Worm (Caenorhabditis elegans): ENCODE data around the gene C18B10.6.
"Not testable (repeated sequence)": the region's sequence is repeated elsewhere in the genome, so short reads cannot be mapped to it uniquely, and the experiment has no call there.

The C18B10.6 gene

ce11 chrV:7520077-7520476 is 39.2 kb upstream of the C18B10.6 start, which contains the start of gene srb-19:
Gene srb-19 (minus strand): TSS chrV:7520177.
- TF ChIP-seq nhr-237 (tag; optimal IDR thresholded peaks at IDR 0.05) (no peak), hpl-2 (GFP tag; optimal IDR thresholded peaks at IDR 0.05) (no peak), nhr-71 (tag; optimal IDR thresholded peaks at IDR 0.05) (peak; percentile 26), fkh-8 (tag; optimal IDR thresholded peaks at IDR 0.05) (peak; percentile 1)

ce11 chrV:7514939-7515338 is 34.1 kb upstream of the C18B10.6 start, which contains the start of gene srb-18:
Gene srb-18 (plus strand): TSS chrV:7515239.
- TF ChIP-seq mep-1 (tag; optimal IDR thresholded peaks at IDR 0.05) = no peak
- no peak for TF ChIP-seq xbp-1 (tag; optimal IDR thresholded peaks at IDR 0.05)
- TF ChIP-seq dpl-1 (GFP tag; optimal IDR thresholded peaks at IDR 0.05) = no peak
- TF ChIP-seq ceh-82 (tag; optimal IDR thresholded peaks at IDR 0.05) = no peak
- no peak for TF ChIP-seq nhr-85 (tag)
- TF ChIP-seq ztf-4 (tag; optimal IDR thresholded peaks at IDR 0.05) = no peak
- no peak for TF ChIP-seq lsy-2 (tag; optimal IDR thresholded peaks at IDR 0.05)
- no peak for TF ChIP-seq irx-1 (tag; optimal IDR thresholded peaks at IDR 0.05)
- no peak for TF ChIP-seq nhr-47 (tag; optimal IDR thresholded peaks at IDR 0.05)
- no peak for TF ChIP-seq lin-13 (GFP tag; optimal IDR thresholded peaks at IDR 0.05)
- TF ChIP-seq efl-1 (optimal IDR thresholded peaks at IDR 0.05) = no peak
- no peak for TF ChIP-seq efl-1 (GFP tag; optimal IDR thresholded peaks at IDR 0.05 in 1 of 2)
- TF ChIP-seq tlp-1 (tag; optimal IDR thresholded peaks at IDR 0.05) = no peak
- no peak for TF ChIP-seq jun-1 (tag; optimal IDR thresholded peaks at IDR 0.05)
- TF ChIP-seq snpc-4 (tag; optimal IDR thresholded peaks at IDR 0.05) = no peak
- TF ChIP-seq skn-1 (tag; optimal IDR thresholded peaks at IDR 0.05) = no peak
- TF ChIP-seq lin-39 (tag; optimal IDR thresholded peaks at IDR 0.05) = no peak
- no peak for TF ChIP-seq nhr-90 (tag; optimal IDR thresholded peaks at IDR 0.05; ENCODE audit: poor library complexity)
- TF ChIP-seq pax-3 (tag; optimal IDR thresholded peaks at IDR 0.05) = no peak
- TF ChIP-seq alr-1 (tag; optimal IDR thresholded peaks at IDR 0.05; ENCODE audit: borderline replicate concordance) = no peak

- TF ChIP-seq C16A3.4 (tag; optimal IDR thresholded peaks at IDR 0.05); grh-1 (GFP tag; IDR thresholded peaks at IDR 0.05); jun-1 (tag; optimal IDR thresholded peaks at IDR 0.05): not testable (repeated sequence)
These were observed 30.6 kb upstream of the C18B10.6 start, which contains the start of gene nhr-171 for ce11 chrV:7511465-7511864. Gene nhr-171 (plus strand): TSS chrV:7511765.

DNA sequence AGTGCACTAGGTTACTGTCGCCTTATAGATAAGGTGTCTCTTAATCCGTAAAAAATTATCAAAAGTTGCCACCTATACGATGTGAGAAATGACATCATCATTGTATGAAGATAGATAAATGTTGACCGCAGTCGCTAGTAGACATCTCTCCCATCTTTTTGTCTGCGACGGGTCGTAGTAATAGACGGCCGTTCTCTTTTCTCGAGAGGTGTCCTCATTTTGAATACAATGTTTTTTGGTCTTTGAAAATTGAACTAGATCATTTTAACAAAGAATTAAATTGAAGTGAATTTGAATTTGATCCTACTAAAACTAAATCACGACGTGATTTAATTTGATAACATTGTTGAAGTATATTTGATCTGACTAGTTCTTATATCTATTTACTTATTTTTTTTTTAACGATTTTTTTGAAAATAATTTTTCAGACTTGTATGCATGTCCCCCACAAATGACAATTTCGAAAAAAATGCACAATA is 27.8 kb upstream of the C18B10.6 start, which contains the start of the genes str-31 and nhr-172:
Gene str-31, minus strand, starts transcription at position 101 of the 479 bp plus-strand sequence.
Gene nhr-172, plus strand, starts transcription at position 429 of the 479 bp plus-strand sequence.
- TF ChIP-seq fkh-8 (tag; optimal IDR thresholded peaks at IDR 0.05) (no peak), nhr-85 (tag) (no peak), mef-2 (tag; optimal IDR thresholded peaks at IDR 0.05) (no peak), nhr-19 (GFP tag; conservative IDR thresholded peaks at IDR 0.05) (no peak), mdl-1 (tag; optimal IDR thresholded peaks at IDR 0.05) (no peak), lir-3 (tag; optimal IDR thresholded peaks at IDR 0.05; ENCODE audit: poor library complexity) (no peak), fkh-4 (tag; optimal IDR thresholded peaks at IDR 0.05; ENCODE audit: borderline replicate concordance) (no peak), dsc-1 (tag; optimal IDR thresholded peaks at IDR 0.05) (no peak), egl-13 (tag; optimal IDR thresholded peaks at IDR 0.05) (no peak), skn-1 (tag; optimal IDR thresholded peaks at IDR 0.05) (no peak), nhr-77 (tag; optimal IDR thresholded peaks at IDR 0.05) (no peak), nhr-11 (tag; optimal IDR thresholded peaks at IDR 0.05) (no peak), hlh-4 (tag; optimal IDR thresholded peaks at IDR 0.05) (no peak), nhr-71 (tag; optimal IDR thresholded peaks at IDR 0.05) (no peak), mab-9 (GFP tag; IDR thresholded peaks at IDR 0.05) (no peak), alr-1 (tag; optimal IDR thresholded peaks at IDR 0.05; ENCODE audit: borderline replicate concordance) (no peak), snu-23 (GFP tag; optimal IDR thresholded peaks at IDR 0.05) (no peak)
